Fruit fly (Drosophila melanogaster) whole organism, embryonic: ENCODE data around the gene mRpL27.

Experiments used
- Blimp-1 ChIP-seq: fragments of 200-800 bp; sonication (Bioruptor generic); optimal IDR thresholded peaks from 3 replicates; lab custom pipeline; 2018; ENCODE audit warnings: missing biosample characterization, missing genetic modification characterization, mild to moderate bottlenecking, moderate library complexity, missing genetic modification reagents
- CG10209 ChIP-seq: fragments of 200-800 bp; sonication (Bioruptor generic); optimal IDR thresholded peaks from 3 replicates; lab custom pipeline; 2017; ENCODE audit warnings: missing biosample characterization, mild to moderate bottlenecking, missing genetic modification characterization, missing genetic modification reagents
- CG10959 ChIP-seq: fragments of 200-800 bp; sonication (Bioruptor generic); IDR thresholded peaks from 2 replicates; pipeline ENCODE4 v1.3.6; 2022; ENCODE audit warnings: missing biosample characterization, missing genetic modification characterization
- CG10979 ChIP-seq: fragments of 200-800 bp; sonication (Bioruptor generic); optimal IDR thresholded peaks from 2 replicates; lab custom pipeline; 2018; ENCODE audit warnings: missing biosample characterization, mild to moderate bottlenecking, missing genetic modification characterization, moderate library complexity
- CG12104 ChIP-seq: fragments of 200-800 bp; sonication (Bioruptor generic); optimal IDR thresholded peaks from 3 replicates; lab custom pipeline; 2016; ENCODE audit warnings: missing biosample characterization, missing genetic modification characterization
- CG14441 ChIP-seq: fragments of 200-800 bp; sonication (Bioruptor generic); IDR thresholded peaks from 2 replicates; pipeline ENCODE4 v1.3.6; 2022; ENCODE audit warnings: missing biosample characterization, missing genetic modification characterization
- CG15011 ChIP-seq: fragments of 200-800 bp; sonication (Bioruptor generic); optimal IDR thresholded peaks from 3 replicates; lab custom pipeline; 2018; ENCODE audit warnings: missing biosample characterization, mild to moderate bottlenecking, missing genetic modification characterization
- CG17802 ChIP-seq: fragments of 200-800 bp; sonication (Bioruptor generic); optimal IDR thresholded peaks from 2 replicates; lab custom pipeline; 2018; ENCODE audit warnings: missing biosample characterization, mild to moderate bottlenecking, missing genetic modification characterization, moderate library complexity
- CG18764 ChIP-seq: fragments of 200-800 bp; sonication (Bioruptor generic); optimal IDR thresholded peaks from 3 replicates; lab custom pipeline; 2016; ENCODE audit warnings: missing biosample characterization, missing genetic modification characterization
- CG3163 ChIP-seq: fragments of 200-800 bp; sonication (Bioruptor generic); optimal IDR thresholded peaks from 3 replicates; lab custom pipeline; 2016; ENCODE audit warnings: missing biosample characterization, missing genetic modification characterization
- CG33213 ChIP-seq: fragments of 200-800 bp; sonication (Bioruptor generic); optimal IDR thresholded peaks from 3 replicates; lab custom pipeline; 2016; ENCODE audit warnings: missing biosample characterization, missing genetic modification characterization
- CG34422 ChIP-seq: fragments of 200-800 bp; sonication (Bioruptor generic); IDR thresholded peaks from 3 replicates; pipeline ENCODE4 v1.3.6; 2022; ENCODE audit warnings: missing biosample characterization, missing genetic modification characterization
- CG43689 ChIP-seq: fragments of 200-800 bp; sonication (Bioruptor generic); IDR thresholded peaks from 2 replicates; pipeline ENCODE4 v1.3.6; 2022; ENCODE audit warnings: missing biosample characterization, missing genetic modification characterization
- CG6254 ChIP-seq: fragments of 200-800 bp; sonication (Bioruptor generic); optimal IDR thresholded peaks from 3 replicates; lab custom pipeline; 2017; ENCODE audit warnings: mild to moderate bottlenecking, missing biosample characterization, missing genetic modification reagents, missing genetic modification characterization
- CG6689 ChIP-seq: fragments of 200-800 bp; sonication (Bioruptor generic); IDR thresholded peaks from 2 replicates; pipeline ENCODE4 v1.3.6; 2022; ENCODE audit warnings: missing biosample characterization, missing genetic modification characterization
- CG6813 ChIP-seq: fragments of 200-800 bp; sonication (Bioruptor generic); optimal IDR thresholded peaks from 2 replicates; lab custom pipeline; 2017; ENCODE audit warnings: missing biosample characterization, missing genetic modification characterization, mild to moderate bottlenecking, moderate library complexity, missing genetic modification reagents
- CG7271 ChIP-seq: fragments of 200-800 bp; sonication (Bioruptor generic); optimal IDR thresholded peaks from 2 replicates; lab custom pipeline; 2018; ENCODE audit warnings: missing biosample characterization, mild to moderate bottlenecking, missing genetic modification characterization, moderate library complexity
- CG7357 ChIP-seq: fragments of 200-800 bp; sonication (Bioruptor generic); IDR thresholded peaks from 3 replicates; pipeline ENCODE4 v1.3.6; 2022; ENCODE audit warnings: missing biosample characterization, missing genetic modification characterization
- CG7745 ChIP-seq: fragments of 200-800 bp; sonication (Bioruptor generic); optimal IDR thresholded peaks from 2 replicates; lab custom pipeline; 2018; ENCODE audit warnings: missing biosample characterization, mild to moderate bottlenecking, missing genetic modification characterization, moderate library complexity
- CG7987 ChIP-seq: fragments of 200-800 bp; sonication (Bioruptor generic); optimal IDR thresholded peaks from 2 replicates; lab custom pipeline; 2018; ENCODE audit warnings: missing biosample characterization, mild to moderate bottlenecking, missing genetic modification characterization, moderate library complexity
- Dref ChIP-seq: fragments of 200-800 bp; sonication (Bioruptor generic); IDR thresholded peaks from 2 replicates; pipeline ENCODE4 v1.3.6; 2022; ENCODE audit warnings: missing biosample characterization, missing genetic modification characterization
- E2f1 ChIP-seq: fragments of 200-800 bp; sonication (Bioruptor generic); IDR thresholded peaks from 2 replicates; pipeline ENCODE4 v1.3.6; 2022; ENCODE audit warnings: missing biosample characterization, missing genetic modification characterization
- HHEX ChIP-seq: fragments of 200-800 bp; sonication (Bioruptor generic); optimal IDR thresholded peaks from 3 replicates; lab custom pipeline; 2017; ENCODE audit warnings: missing biosample characterization, mild to moderate bottlenecking, missing genetic modification characterization, missing genetic modification reagents
- HLH3B ChIP-seq: fragments of 200-800 bp; sonication (Bioruptor generic); IDR thresholded peaks from 2 replicates; pipeline ENCODE4 v1.3.6; 2022; ENCODE audit warnings: missing biosample characterization, missing genetic modification characterization
- HLH4C ChIP-seq: fragments of 200-800 bp; sonication (Bioruptor generic); IDR thresholded peaks from 3 replicates; pipeline ENCODE4 v1.3.6; 2022; ENCODE audit warnings: missing biosample characterization, missing genetic modification characterization; ENCODE audit not compliant: partially characterized antibody
- HLH54F ChIP-seq: fragments of 200-800 bp; sonication (Bioruptor generic); optimal IDR thresholded peaks from 3 replicates; lab custom pipeline; 2016; ENCODE audit warnings: missing biosample characterization, missing genetic modification characterization
- Hr51 ChIP-seq, 2 experiments: fragments of 200-800 bp; sonication (Bioruptor generic); optimal IDR thresholded peaks; 2 replicates in 1 of 2; 3 replicates in 1 of 2; lab custom pipeline; 2016 to 2018; ENCODE audit warnings: missing biosample characterization in 2 of 2, missing genetic modification characterization in 2 of 2, mild to moderate bottlenecking in 1 of 2, moderate library complexity in 1 of 2
- Lhr ChIP-seq: fragments of 200-800 bp; sonication (Bioruptor generic); optimal IDR thresholded peaks from 3 replicates; lab custom pipeline; 2017; ENCODE audit warnings: mild to moderate bottlenecking, missing biosample characterization, missing genetic modification reagents, missing genetic modification characterization
- Lim3 ChIP-seq: fragments of 200-800 bp; sonication (Bioruptor generic); IDR thresholded peaks from 2 replicates; pipeline ENCODE4 v1.3.6; 2022; ENCODE audit warnings: missing biosample characterization, missing genetic modification characterization
- Med ChIP-seq: fragments of 200-800 bp; sonication (Bioruptor generic); peaks from one replicate; lab custom pipeline; 2016; ENCODE audit warnings: missing biosample characterization, missing genetic modification characterization, mild to moderate bottlenecking, inconsistent platforms, moderate library complexity
- Mes4 ChIP-seq: fragments of 200-800 bp; sonication (Bioruptor generic); optimal IDR thresholded peaks from 2 replicates; lab custom pipeline; 2016; ENCODE audit warnings: missing biosample characterization, missing genetic modification characterization
- Myb ChIP-seq: fragments of 200-800 bp; sonication (Bioruptor generic); optimal IDR thresholded peaks from 2 replicates; lab custom pipeline; 2016; ENCODE audit warnings: missing biosample characterization, missing genetic modification characterization
- PHDP ChIP-seq: fragments of 200-800 bp; sonication (Bioruptor generic); optimal IDR thresholded peaks from 3 replicates; lab custom pipeline; 2018; ENCODE audit warnings: missing biosample characterization, mild to moderate bottlenecking, missing genetic modification characterization, moderate library complexity
- Ravus ChIP-seq: fragments of 200-800 bp; sonication (Bioruptor generic); IDR thresholded peaks from 2 replicates; pipeline ENCODE4 v1.3.6; 2022; ENCODE audit warnings: missing biosample characterization, missing genetic modification characterization
- Rx ChIP-seq: fragments of 200-800 bp; sonication (Bioruptor generic); IDR thresholded peaks from 2 replicates; pipeline ENCODE4 v1.3.6; 2022; ENCODE audit warnings: missing biosample characterization, missing genetic modification characterization
- Ssrp ChIP-seq: fragments of 200-800 bp; sonication (Bioruptor generic); optimal IDR thresholded peaks from 2 replicates; lab custom pipeline; 2018; ENCODE audit warnings: missing biosample characterization, mild to moderate bottlenecking, missing genetic modification characterization, moderate library complexity
- Taf1 ChIP-seq: fragments of 200-800 bp; sonication (Bioruptor generic); IDR thresholded peaks from 2 replicates; pipeline ENCODE4 v1.3.6; 2022; ENCODE audit warnings: missing biosample characterization, missing genetic modification characterization
- ap ChIP-seq: fragments of 200-800 bp; sonication (Bioruptor generic); IDR thresholded peaks from 2 replicates; pipeline ENCODE4 v1.3.6; 2022; ENCODE audit warnings: missing biosample characterization, missing genetic modification characterization
- bsh ChIP-seq, 2 experiments: fragments of 200-800 bp; sonication (Bioruptor generic); optimal IDR thresholded peaks; 2 replicates each; lab custom pipeline; 2017 to 2018; ENCODE audit warnings: mild to moderate bottlenecking in 2 of 2, missing biosample characterization in 2 of 2, missing genetic modification characterization in 2 of 2, moderate library complexity in 1 of 2
- cas ChIP-seq: fragments of 200-800 bp; sonication (Bioruptor generic); IDR thresholded peaks from 2 replicates; pipeline ENCODE4 v1.3.6; 2022; ENCODE audit warnings: missing biosample characterization, missing genetic modification characterization
- cwo ChIP-seq: fragments of 200-800 bp; sonication (Bioruptor generic); optimal IDR thresholded peaks from 3 replicates; lab custom pipeline; 2017; ENCODE audit warnings: missing biosample characterization, missing genetic modification characterization, mild to moderate bottlenecking, moderate library complexity, missing genetic modification reagents
- fd102C ChIP-seq: fragments of 200-800 bp; sonication (Bioruptor generic); optimal IDR thresholded peaks from 2 replicates; lab custom pipeline; 2018; ENCODE audit warnings: missing biosample characterization, mild to moderate bottlenecking, missing genetic modification characterization, moderate library complexity
- fru ChIP-seq: fragments of >200 bp; optimal IDR thresholded peaks from 2 replicates; lab custom pipeline; 2017
- knrl ChIP-seq: fragments of 200-800 bp; sonication (Bioruptor generic); IDR thresholded peaks from 3 replicates; pipeline ENCODE4 v1.3.6; 2022; ENCODE audit warnings: missing biosample characterization, missing genetic modification characterization; ENCODE audit not compliant: partially characterized antibody
- peb ChIP-seq: fragments of 200-800 bp; sonication (Bioruptor generic); IDR thresholded peaks from 2 replicates; pipeline ENCODE4 v1.3.6; 2022; ENCODE audit warnings: missing biosample characterization, missing genetic modification characterization
- tio ChIP-seq: fragments of 200-800 bp; sonication (Bioruptor generic); optimal IDR thresholded peaks from 2 replicates; lab custom pipeline; 2017; ENCODE audit warnings: missing biosample characterization, missing genetic modification characterization, inconsistent platforms
- tll ChIP-seq, 2 experiments: fragments of 200-800 bp in 1 of 2; fragments of >200 bp in 1 of 2; sonication (Bioruptor generic) in 1 of 2; optimal IDR thresholded peaks; 2 replicates each; lab custom pipeline; 2017 to 2019; ENCODE audit warnings: missing biosample characterization in 2 of 2, missing genetic modification characterization in 2 of 2, mild to moderate bottlenecking in 1 of 2, moderate library complexity in 1 of 2
- vfl ChIP-seq: fragments of 200-800 bp; sonication (Bioruptor generic); optimal IDR thresholded peaks from 2 replicates; lab custom pipeline; 2016; ENCODE audit warnings: missing biosample characterization, missing genetic modification characterization
- vnd ChIP-seq: fragments of 200-800 bp; sonication (Bioruptor generic); IDR thresholded peaks from 3 replicates; pipeline ENCODE4 v1.3.6; 2022; ENCODE audit warnings: missing biosample characterization, missing genetic modification characterization; ENCODE audit not compliant: partially characterized antibody
- zfh1 ChIP-seq: fragments of 200-800 bp; sonication (Bioruptor generic); IDR thresholded peaks from 3 replicates; pipeline ENCODE4 v1.3.6; 2022; ENCODE audit warnings: missing biosample characterization, missing genetic modification characterization
- zfh2 ChIP-seq: fragments of 200-800 bp; sonication (Bioruptor generic); optimal IDR thresholded peaks from 2 replicates; lab custom pipeline; 2016; ENCODE audit warnings: missing biosample characterization, missing genetic modification characterization

Gene mRpL27

DNA sequence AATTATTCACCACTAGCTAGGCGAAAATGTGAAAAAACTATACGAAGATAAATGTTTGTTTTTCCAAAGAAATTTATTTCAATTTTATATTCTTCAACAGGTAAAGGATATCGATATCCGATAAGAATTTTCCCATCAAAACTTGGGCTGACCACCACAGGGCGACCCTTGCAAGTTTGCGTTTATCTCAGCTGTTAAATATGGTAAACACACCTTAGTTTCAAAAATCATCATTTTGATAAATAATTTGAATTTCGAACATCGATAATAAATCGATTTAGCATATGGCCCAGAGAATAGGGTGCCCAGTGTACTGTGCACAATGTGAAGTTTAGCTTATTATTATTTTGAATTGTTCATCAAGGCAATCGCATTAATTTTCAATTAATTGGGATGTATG is 3.9 kb upstream of the mRpL27 start, which contains the start of the genes CG15443 and Paris (continued):
- TF ChIP-seq CG10209 (no peak), Blimp-1 (GFP tag; lab: Kevin White, UChicago) (no peak), CG6689 (GFP tag; lab: Robert Waterston, UW) (no peak), CG33213 (GFP tag; lab: Kevin White, UChicago) (no peak), HHEX (GFP tag; lab: Kevin White, UChicago) (peak; percentile 20), cas (GFP tag; lab: Robert Waterston, UW) (no peak), HLH3B (GFP tag; lab: Robert Waterston, UW) (no peak), CG14441 (GFP tag; lab: Robert Waterston, UW) (no peak), CG3163 (GFP tag; lab: Kevin White, UChicago) (no peak), knrl (GFP tag; lab: Robert Waterston, UW) (peak; percentile 68; the same call in 2 of the 3 replicates), Ravus (GFP tag; lab: Robert Waterston, UW) (no peak), CG12104 (GFP tag; lab: Kevin White, UChicago) (no peak), CG15011 (GFP tag; lab: Kevin White, UChicago) (no peak), CG6254 (GFP tag; lab: Kevin White, UChicago) (peak; percentile 100), PHDP (tag; lab: Kevin White, UChicago) (no peak), Mes4 (GFP tag; lab: Kevin White, UChicago) (no peak), ap (GFP tag; lab: Robert Waterston, UW) (no peak), zfh2 (no peak), CG6813 (GFP tag; lab: Kevin White, UChicago) (no peak), fd102C (GFP tag; lab: Kevin White, UChicago) (no peak), HLH54F (GFP tag; lab: Kevin White, UChicago) (no peak), Med (GFP tag; lab: Kevin White, UChicago) (peak; percentile 81), Ssrp (tag; lab: Kevin White, UChicago) (no peak), Dref (GFP tag; lab: Robert Waterston, UW) (peak; percentile 77), CG18764 (GFP tag; lab: Kevin White, UChicago) (no peak), HLH4C (GFP tag; lab: Robert Waterston, UW) (peak; percentile 90), CG17802 (tag; lab: Kevin White, UChicago) (no peak), vnd (peak; percentile 90), CG10979 (no peak), vfl (GFP tag; lab: Kevin White, UChicago) (no peak), cwo (GFP tag; lab: Kevin White, UChicago) (no peak), CG7745 (tag; lab: Kevin White, UChicago) (no peak), peb (GFP tag; lab: Robert Waterston, UW) (no peak), CG7271 (no peak), Hr51 (GFP tag; optimal IDR thresholded peaks at IDR 0.05; lab: Kevin White, UChicago) (peak; percentile 11 to 18), E2f1 (GFP tag; lab: Robert Waterston, UW) (no peak), CG43689 (GFP tag; lab: Robert Waterston, UW) (no peak), CG10959 (GFP tag; lab: Robert Waterston, UW) (no peak), CG34422 (GFP tag; lab: Robert Waterston, UW) (no peak), Lim3 (no peak), tll (GFP tag; optimal IDR thresholded peaks at IDR 0.05; lab: Kevin White, UChicago) (no peak), Taf1 (no peak), zfh1 (no peak), CG7987 (GFP tag; lab: Kevin White, UChicago) (peak; percentile 14), Lhr (GFP tag; lab: Kevin White, UChicago) (no peak), tio (GFP tag; lab: Kevin White, UChicago) (no peak), bsh (GFP tag; optimal IDR thresholded peaks at IDR 0.05; lab: Kevin White, UChicago) (no peak), CG7357 (no peak), fru (lab: Kevin White, UChicago) (no peak), Myb (peak; percentile 29), Rx (GFP tag; lab: Robert Waterston, UW) (no peak)
